Worm (Caenorhabditis elegans) whole organism, L4/young adult: ENCODE results near the gene R04B5.6.

Experiments
- W03F9.2 ChIP-seq: fragments of 150-350 bp; optimal IDR thresholded peaks from 2 replicates; lab custom pipeline; 2014; ENCODE audit warnings: missing biosample characterization, missing genetic modification characterization
- dao-5 ChIP-seq: sonication (generic microtip); optimal IDR thresholded peaks from 2 replicates; lab custom pipeline; 2016; ENCODE audit warnings: missing genotype, missing genetic modification characterization, moderate library complexity, missing compliant biosample characterization
- him-1 ChIP-seq: sonication (generic microtip); optimal IDR thresholded peaks from 2 replicates; lab custom pipeline; 2016; ENCODE audit warnings: missing genotype, missing genetic modification reagents, missing genetic modification characterization, missing compliant biosample characterization

The R04B5.6 gene

DNA sequence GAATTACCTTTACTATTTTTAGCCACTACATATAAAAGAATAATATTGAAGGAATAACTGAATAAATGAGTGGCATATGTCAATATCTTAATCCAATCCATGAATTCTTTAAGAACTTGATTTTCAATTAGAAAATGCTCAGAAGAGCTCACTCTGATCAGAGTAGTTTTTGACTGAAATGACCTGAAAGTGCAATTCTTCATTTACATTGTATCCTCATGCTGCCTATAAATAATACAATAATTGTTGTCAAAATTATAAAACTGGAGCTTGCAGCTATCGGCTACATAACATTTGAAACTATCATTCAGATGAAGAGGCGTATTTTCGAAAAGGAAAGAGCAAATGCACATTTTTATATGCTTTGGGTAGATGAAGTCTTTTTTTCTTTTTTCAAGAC, 37.7 kb downstream of the R04B5.6 start, which contains the start of gene srxa-19:
Gene srxa-19, minus strand, starts transcription at position 101 of the 400 bp plus-strand sequence.
- TF ChIP-seq him-1 (tag; lab: Kevin White, UChicago), result no peak

DNA sequence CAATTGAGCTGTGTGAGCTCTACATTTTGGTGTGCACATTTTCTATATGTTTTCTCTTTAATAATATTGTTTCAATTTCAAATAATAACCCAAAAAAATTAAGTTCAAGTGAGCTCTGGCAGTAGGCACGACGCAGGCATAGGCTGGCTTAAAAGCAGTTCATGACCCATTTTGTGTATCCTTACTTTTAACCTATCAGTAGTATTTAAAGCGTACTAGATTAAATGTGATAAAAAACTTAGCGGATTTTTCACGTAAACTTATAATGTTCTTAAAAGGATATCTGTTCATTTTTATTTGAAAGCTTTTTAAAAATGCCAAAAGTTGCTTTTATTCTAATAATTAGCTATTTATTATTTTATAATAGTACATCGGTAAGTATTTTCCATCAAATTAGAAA, 38.4 kb downstream of the R04B5.6 start, which contains the start of gene C08B6.6:
Gene C08B6.6, plus strand, starts transcription at position 301 of the 400 bp plus-strand sequence.
- no peak for TF ChIP-seq W03F9.2 (tag; lab: Kevin White, UChicago)
- no peak for TF ChIP-seq him-1 (tag; lab: Kevin White, UChicago)
- no peak for TF ChIP-seq dao-5

DNA sequence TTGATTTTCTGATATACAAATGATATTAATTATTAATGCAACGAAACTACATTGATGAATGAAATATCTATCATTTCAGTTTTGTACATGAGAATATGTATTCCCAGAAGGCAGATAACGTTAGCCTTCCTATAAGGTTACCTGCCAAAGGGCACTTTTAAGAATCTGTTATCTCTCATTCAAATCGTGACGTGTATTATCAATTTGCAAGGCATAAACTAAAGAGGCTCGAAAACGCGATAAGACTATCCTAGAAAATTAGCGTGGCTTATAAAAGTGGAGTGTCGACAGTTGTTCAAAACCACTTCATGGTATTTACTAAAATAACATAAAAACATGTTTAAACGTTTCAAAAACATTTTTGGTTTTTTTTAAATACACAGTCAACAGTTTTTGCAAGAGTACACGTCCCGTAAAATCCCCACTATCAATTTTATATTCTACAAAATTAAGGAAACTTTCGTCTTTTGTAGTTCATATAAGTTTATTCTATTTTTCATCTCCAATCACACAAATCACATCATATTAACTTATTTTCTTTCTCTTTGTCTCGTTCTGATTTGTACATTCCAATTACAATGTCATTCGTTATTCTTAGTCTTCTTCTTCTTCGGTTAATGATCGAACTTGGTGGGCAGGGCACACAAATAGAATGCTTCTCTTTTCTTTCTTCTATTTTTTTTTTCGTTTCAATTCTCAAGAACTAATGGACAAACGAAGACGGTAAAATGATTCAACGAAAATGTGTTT, 40.0 kb downstream of the R04B5.6 start, which contains the start of gene C08B6.10:
Gene C08B6.10, plus strand, starts transcription at position 700 of the 750 bp plus-strand sequence.
- no peak for TF ChIP-seq W03F9.2 (tag; lab: Kevin White, UChicago)
- TF ChIP-seq him-1 (tag; lab: Kevin White, UChicago), result no peak
- TF ChIP-seq dao-5, result no peak

ce11 chrV:10130195-10130594, 45.2 kb downstream of the R04B5.6 start, which contains the start of gene aos-1:
TSS of gene aos-1 (minus strand) at chrV:10130295.
- TF ChIP-seq him-1 (tag; lab: Kevin White, UChicago) (no peak), dao-5 (no peak), W03F9.2 (tag; lab: Kevin White, UChicago) (no peak)

ce11 chrV:10133277-10133676, 48.3 kb downstream of the R04B5.6 start:
- TF ChIP-seq W03F9.2 (tag; lab: Kevin White, UChicago) (no peak), him-1 (tag; lab: Kevin White, UChicago) (no peak), dao-5 (no peak)

DNA sequence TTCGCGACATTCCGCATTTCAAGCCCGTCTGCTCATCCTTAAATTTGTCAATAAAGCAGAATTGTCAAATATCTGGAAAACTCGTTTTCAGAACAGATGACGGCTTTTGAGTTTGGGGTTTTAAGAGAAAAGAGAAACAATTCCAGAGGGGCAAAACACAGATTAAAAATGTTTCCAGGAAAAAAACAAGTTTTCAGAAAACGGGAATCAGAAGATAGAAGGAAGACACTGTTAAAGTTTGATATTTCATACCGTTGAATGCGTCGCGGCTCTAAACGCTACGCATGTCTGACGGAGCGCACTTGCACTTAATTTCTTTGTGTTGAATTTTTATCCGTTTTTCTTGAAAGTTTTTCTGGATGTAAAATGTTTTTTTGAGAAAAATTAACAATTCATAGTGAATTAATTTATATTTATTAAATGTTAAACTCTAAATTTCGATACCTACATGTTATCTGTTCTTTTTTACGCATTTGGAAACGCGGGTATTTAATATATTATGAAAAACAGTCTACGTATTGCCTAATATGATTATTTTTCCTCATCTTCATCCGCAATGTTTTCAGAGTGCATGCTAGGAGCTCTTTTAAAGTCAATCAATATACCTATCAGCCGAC, 49.2 kb downstream of the R04B5.6 start, which contains the start of the genes C08B6.18, wdr-20 and C08B6.8:
Gene C08B6.18, minus strand, starts transcription at position 51 of the 617 bp plus-strand sequence.
Gene wdr-20, minus strand, starts transcription at position 82 of the 617 bp plus-strand sequence.
Gene C08B6.8, plus strand, starts transcription at position 567 of the 617 bp plus-strand sequence.
- TF ChIP-seq W03F9.2 (tag; lab: Kevin White, UChicago) (no peak), dao-5 (no peak), him-1 (tag; lab: Kevin White, UChicago) (no peak)
